Fruit fly (Drosophila melanogaster): Measurements from ENCODE around the gene Nepl4.

Gene Nepl4

DNA sequence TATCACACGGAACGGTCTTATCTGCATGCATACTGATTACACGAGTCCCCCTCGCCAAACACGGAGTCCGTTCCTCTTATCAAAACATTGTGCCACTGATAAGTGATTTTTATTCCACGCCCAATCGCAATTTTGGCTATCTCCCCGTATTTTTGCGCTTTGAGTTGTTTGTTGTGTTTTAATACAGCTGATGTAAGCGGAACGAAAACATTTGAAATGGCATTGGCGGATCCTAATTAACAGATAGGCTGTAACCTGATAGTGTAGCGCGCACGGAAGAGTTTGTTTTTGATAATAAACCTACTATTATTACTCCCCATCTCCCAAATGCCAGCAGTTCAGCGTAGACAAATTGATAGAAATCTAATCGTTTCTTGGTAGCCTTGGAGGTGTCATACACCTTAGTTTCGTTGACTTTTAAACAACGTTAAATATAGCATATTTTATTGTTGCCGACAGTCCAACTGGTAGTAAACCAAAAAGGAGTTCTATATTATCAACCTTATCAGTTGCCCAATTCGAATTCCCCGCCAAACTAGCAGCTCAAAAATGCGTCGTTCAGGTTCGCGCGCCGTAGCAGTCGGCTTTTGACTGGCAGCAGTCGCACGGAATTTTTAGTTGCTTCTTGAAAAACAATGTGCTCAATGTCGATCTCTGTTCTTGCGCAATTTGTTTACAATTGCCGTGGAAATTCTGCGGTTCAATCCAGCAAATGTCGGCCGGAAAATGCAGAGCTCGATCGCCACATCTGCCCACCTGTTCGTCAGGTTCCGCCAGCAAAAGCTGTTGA is 24.4 kb upstream of the Nepl4 start:
- TF ChIP-seq Eip75B (GFP tag; optimal IDR thresholded peaks at IDR 0.05) (no peak), CG6808 (GFP tag; optimal IDR thresholded peaks at IDR 0.05) (no peak), CG34406 (GFP tag; optimal IDR thresholded peaks at IDR 0.05) (no peak), CG6854 (GFP tag; optimal IDR thresholded peaks at IDR 0.05) (no peak), Lpt (GFP tag; optimal IDR thresholded peaks at IDR 0.05) (no peak), vri (GFP tag; optimal IDR thresholded peaks at IDR 0.05) (peak; percentile 91), achi (GFP tag; optimal IDR thresholded peaks at IDR 0.05) (no peak), CG6276 (GFP tag; optimal IDR thresholded peaks at IDR 0.05) (no peak), CG32006 (GFP tag; optimal IDR thresholded peaks at IDR 0.05) (no peak), fd59A (GFP tag; optimal IDR thresholded peaks at IDR 0.05) (no peak), CG7368 (GFP tag; optimal IDR thresholded peaks at IDR 0.05) (no peak), fd85E (GFP tag; optimal IDR thresholded peaks at IDR 0.05) (no peak), CG6163 (GFP tag; IDR thresholded peaks at IDR 0.05) (no peak), topi (GFP tag; optimal IDR thresholded peaks at IDR 0.05) (no peak), Ets21C (GFP tag; optimal IDR thresholded peaks at IDR 0.05) (no peak), Hr4 (GFP tag; optimal IDR thresholded peaks at IDR 0.05) (no peak), CG1621 (tag; optimal IDR thresholded peaks at IDR 0.05) (peak; percentile 51), Met (GFP tag; optimal IDR thresholded peaks at IDR 0.05) (no peak), acj6 (GFP tag; optimal IDR thresholded peaks at IDR 0.05) (no peak), CG9139 (GFP tag; optimal IDR thresholded peaks at IDR 0.05) (no peak), Eip93F (GFP tag; optimal IDR thresholded peaks at IDR 0.05) (peak; percentile 55), dsx (GFP tag; optimal IDR thresholded peaks at IDR 0.05; ENCODE audit: poor library complexity, severe bottlenecking) (no peak), CG16779 (tag; optimal IDR thresholded peaks at IDR 0.05) (no peak), CG3032 (tag; optimal IDR thresholded peaks at IDR 0.05) (no peak), Sox14 (GFP tag; optimal IDR thresholded peaks at IDR 0.05) (peak; percentile 9), CG11294 (GFP tag; IDR thresholded peaks at IDR 0.05) (no peak), Hr39 (GFP tag; optimal IDR thresholded peaks at IDR 0.05) (no peak), CG10669 (GFP tag; optimal IDR thresholded peaks at IDR 0.05) (no peak), Gug (GFP tag; IDR thresholded peaks at IDR 0.05) (no peak), Smox (GFP tag; optimal IDR thresholded peaks at IDR 0.05) (no peak), salr (GFP tag; optimal IDR thresholded peaks at IDR 0.05) (no peak), CG11762 (GFP tag; optimal IDR thresholded peaks at IDR 0.05; ENCODE audit: insufficient read depth) (no peak), CG8119 (GFP tag; IDR thresholded peaks at IDR 0.05) (no peak), pdm3 (GFP tag; optimal IDR thresholded peaks at IDR 0.05) (no peak), Blimp-1 (GFP tag; optimal IDR thresholded peaks at IDR 0.05) (no peak), Sox102F (GFP tag; optimal IDR thresholded peaks at IDR 0.05) (no peak), lz (GFP tag; optimal IDR thresholded peaks at IDR 0.05) (no peak), fkh (GFP tag; optimal IDR thresholded peaks at IDR 0.05) (peak; percentile 30), spab (GFP tag; optimal IDR thresholded peaks at IDR 0.05) (no peak), svp (GFP tag) (peak; percentile 75), CG31627 (GFP tag; optimal IDR thresholded peaks at IDR 0.05) (no peak), Ets96B (tag; optimal IDR thresholded peaks at IDR 0.05) (no peak), ss (GFP tag; optimal IDR thresholded peaks at IDR 0.05) (no peak), net (GFP tag; optimal IDR thresholded peaks at IDR 0.05) (no peak), cyc (GFP tag; optimal IDR thresholded peaks at IDR 0.05) (no peak)
